Worm (Caenorhabditis elegans) whole organism, mixed stage, embryonic: ENCODE measurements around the gene adss-1.

Source experiments
- M03D4.4 ChIP-seq: sonication (generic microtip); optimal IDR thresholded peaks from 2 replicates; lab custom pipeline; 2017; ENCODE audit warnings: mild to moderate bottlenecking, missing genetic modification characterization, missing compliant biosample characterization
- bed-3 ChIP-seq: fragments of 200-800 bp; sonication (Bioruptor generic); optimal IDR thresholded peaks from 3 replicates; lab custom pipeline; 2018; ENCODE audit warnings: mild to moderate bottlenecking, missing genetic modification characterization, moderate library complexity, missing compliant biosample characterization
- blmp-1 ChIP-seq: fragments of 150-350 bp; optimal IDR thresholded peaks from 2 replicates; lab custom pipeline; 2014; ENCODE audit warnings: missing biosample characterization, missing genetic modification characterization
- ceh-39 ChIP-seq: fragments of 150-350 bp; optimal IDR thresholded peaks from 2 replicates; lab custom pipeline; 2014; ENCODE audit warnings: missing biosample characterization, missing genetic modification characterization
- ceh-43 ChIP-seq: fragments of 200-800 bp; sonication (Bioruptor generic); optimal IDR thresholded peaks from 2 replicates; lab custom pipeline; 2018; ENCODE audit warnings: mild to moderate bottlenecking, missing genetic modification characterization, moderate library complexity, missing compliant biosample characterization
- ceh-83 ChIP-seq: fragments of 200-800 bp; sonication (Bioruptor generic); optimal IDR thresholded peaks from 2 replicates; lab custom pipeline; 2018; ENCODE audit warnings: mild to moderate bottlenecking, missing genetic modification characterization, missing compliant biosample characterization
- ces-1 ChIP-seq: fragments of 150-350 bp; optimal IDR thresholded peaks from 2 replicates; lab custom pipeline; 2014; ENCODE audit warnings: missing biosample characterization, missing genetic modification reagents, missing genetic modification characterization
- cnd-1 ChIP-seq: fragments of 200-800 bp; sonication (Bioruptor generic); optimal IDR thresholded peaks from 2 replicates; lab custom pipeline; 2018; ENCODE audit warnings: mild to moderate bottlenecking, missing genetic modification characterization, missing compliant biosample characterization
- drap-1 ChIP-seq: fragments of 200-800 bp; sonication (Bioruptor generic); optimal IDR thresholded peaks from 3 replicates; lab custom pipeline; 2018; ENCODE audit warnings: mild to moderate bottlenecking, missing genetic modification characterization, missing compliant biosample characterization
- elt-1 ChIP-seq: sonication (generic microtip); optimal IDR thresholded peaks from 2 replicates; lab custom pipeline; 2017; ENCODE audit warnings: missing genetic modification characterization, mild to moderate bottlenecking, missing compliant biosample characterization, antibody characterized with exemption, moderate library complexity, borderline replicate concordance; ENCODE audit not compliant: insufficient read depth
- elt-3 ChIP-seq: fragments of 150-350 bp; optimal IDR thresholded peaks from 2 replicates; lab custom pipeline; 2014; ENCODE audit warnings: missing biosample characterization, missing genetic modification characterization
- flh-1 ChIP-seq: fragments of 200-800 bp; sonication (Bioruptor generic); optimal IDR thresholded peaks from 2 replicates; lab custom pipeline; 2018; ENCODE audit warnings: mild to moderate bottlenecking, missing genetic modification characterization, moderate library complexity, missing compliant biosample characterization
- ham-2 ChIP-seq: fragments of 200-800 bp; sonication (Bioruptor generic); optimal IDR thresholded peaks from 2 replicates; lab custom pipeline; 2018; ENCODE audit warnings: mild to moderate bottlenecking, missing genetic modification characterization, missing compliant biosample characterization
- hlh-1 ChIP-seq: fragments of 150-350 bp; optimal IDR thresholded peaks from 2 replicates; lab custom pipeline; 2014; ENCODE audit warnings: missing biosample characterization, missing genetic modification reagents, missing genetic modification characterization
- lin-13 ChIP-seq: fragments of 150-350 bp; optimal IDR thresholded peaks from 2 replicates; lab custom pipeline; 2014; ENCODE audit warnings: missing biosample characterization, missing genetic modification characterization
- lsy-2 ChIP-seq: fragments of 150-350 bp; optimal IDR thresholded peaks from 2 replicates; lab custom pipeline; 2014; ENCODE audit warnings: missing biosample characterization, missing genetic modification characterization
- mab-5 ChIP-seq: fragments of 150-350 bp; optimal IDR thresholded peaks from 2 replicates; lab custom pipeline; 2014; ENCODE audit warnings: missing biosample characterization, missing genetic modification characterization
- mep-1 ChIP-seq: fragments of 150-350 bp; optimal IDR thresholded peaks from 2 replicates; lab custom pipeline; 2017; ENCODE audit warnings: missing biosample characterization, missing genetic modification reagents, missing genetic modification characterization, inconsistent platforms
- mls-2 ChIP-seq: sonication (generic microtip); optimal IDR thresholded peaks from 2 replicates; lab custom pipeline; 2016; ENCODE audit warnings: mild to moderate bottlenecking, missing genetic modification characterization, moderate library complexity, missing compliant biosample characterization
- nhr-12 ChIP-seq: fragments of 150-350 bp; optimal IDR thresholded peaks from 2 replicates; lab custom pipeline; 2014; ENCODE audit warnings: missing biosample characterization, missing genetic modification characterization
- nhr-2 ChIP-seq: fragments of 150-350 bp; optimal IDR thresholded peaks from 2 replicates; lab custom pipeline; 2014; ENCODE audit warnings: missing biosample characterization, missing genetic modification characterization
- nhr-237 ChIP-seq: fragments of 150-350 bp; optimal IDR thresholded peaks from 2 replicates; lab custom pipeline; 2014; ENCODE audit warnings: missing biosample characterization, missing genetic modification characterization
- nhr-28 ChIP-seq: fragments of 150-350 bp; optimal IDR thresholded peaks from 2 replicates; lab custom pipeline; 2014; ENCODE audit warnings: missing biosample characterization, missing genetic modification characterization
- nhr-76 ChIP-seq: sonication (generic microtip); optimal IDR thresholded peaks from 2 replicates; lab custom pipeline; 2017; ENCODE audit warnings: missing biosample characterization, missing genetic modification characterization
- pha-4 ChIP-seq: fragments of 150-350 bp; optimal IDR thresholded peaks from 2 replicates; lab custom pipeline; 2018; ENCODE audit warnings: missing biosample characterization, missing genetic modification reagents, missing genetic modification characterization
- snpc-4 ChIP-seq: fragments of 150-350 bp; optimal IDR thresholded peaks from 2 replicates; lab custom pipeline; 2014; ENCODE audit warnings: missing biosample characterization, missing genetic modification characterization
- sptf-1 ChIP-seq: sonication (generic microtip); optimal IDR thresholded peaks from 2 replicates; lab custom pipeline; 2017; ENCODE audit warnings: mild to moderate bottlenecking, missing genetic modification characterization, moderate library complexity, missing compliant biosample characterization
- tbx-8 ChIP-seq: fragments of 200-800 bp; sonication (Bioruptor generic); optimal IDR thresholded peaks from 2 replicates; lab custom pipeline; 2018; ENCODE audit warnings: mild to moderate bottlenecking, missing genetic modification characterization, moderate library complexity, missing compliant biosample characterization
- unc-120 ChIP-seq: sonication (generic microtip); optimal IDR thresholded peaks from 2 replicates; lab custom pipeline; 2017; ENCODE audit warnings: missing genetic modification characterization, missing compliant biosample characterization; ENCODE audit not compliant: poor library complexity, severe bottlenecking
- unc-39 ChIP-seq: fragments of 150-350 bp; optimal IDR thresholded peaks from 2 replicates; lab custom pipeline; 2014; ENCODE audit warnings: missing biosample characterization, missing genetic modification characterization
- unc-62 ChIP-seq: fragments of 150-350 bp; optimal IDR thresholded peaks from 2 replicates; lab custom pipeline; 2014; ENCODE audit warnings: missing biosample characterization, missing genetic modification reagents, missing genetic modification characterization
- zip-8 ChIP-seq: fragments of 150-350 bp; optimal IDR thresholded peaks from 2 replicates; lab custom pipeline; 2014; ENCODE audit warnings: missing biosample characterization, missing genetic modification characterization
- ztf-11 ChIP-seq: fragments of 150-350 bp; optimal IDR thresholded peaks from 2 replicates; lab custom pipeline; 2014; ENCODE audit warnings: missing biosample characterization, missing genetic modification characterization

Gene adss-1

ce11 chrV:4818563-4818962, 4.7 kb downstream of the adss-1 start, which contains the start of gene ccep-97:
ccep-97 (minus strand) TSS chrV:4818663.
- no peak for TF ChIP-seq ceh-43 (GFP tag; lab: Kevin White, UChicago)

ce11 chrV:4813825-4814224, 9.4 kb downstream of the adss-1 start:
- TF ChIP-seq mab-5 (tag; lab: Kevin White, UChicago) (no peak), unc-39 (tag; lab: Kevin White, UChicago) (no peak), ztf-11 (no peak), nhr-237 (no peak), ceh-83 (GFP tag; lab: Kevin White, UChicago) (no peak), unc-120 (tag; lab: Kevin White, UChicago) (no peak), snpc-4 (tag; lab: Kevin White, UChicago) (no peak), unc-62 (GFP tag; lab: Kevin White, UChicago) (no peak), bed-3 (no peak)

ce11 chrV:4810653-4811052, 12.6 kb downstream of the adss-1 start:
- TF ChIP-seq blmp-1 (tag; lab: Kevin White, UChicago) (no peak), lsy-2 (peak; percentile 40), nhr-28 (tag; lab: Kevin White, UChicago) (no peak), mep-1 (tag; lab: Kevin White, UChicago) (peak; percentile 70), ceh-43 (GFP tag; lab: Kevin White, UChicago) (no peak), snpc-4 (tag; lab: Kevin White, UChicago) (no peak), cnd-1 (tag; lab: Kevin White, UChicago) (peak; percentile 35), flh-1 (GFP tag; lab: Kevin White, UChicago) (no peak), nhr-76 (tag; lab: Kevin White, UChicago) (no peak), drap-1 (peak; percentile 50), ces-1 (peak; percentile 9), mls-2 (tag; lab: Kevin White, UChicago) (peak; percentile 25), M03D4.4 (tag; lab: Kevin White, UChicago) (peak; percentile 51), unc-120 (tag; lab: Kevin White, UChicago) (peak; percentile 19), nhr-12 (tag; lab: Kevin White, UChicago) (no peak), elt-1 (no peak), unc-62 (GFP tag; lab: Kevin White, UChicago) (no peak), pha-4 (tag; lab: Kevin White, UChicago) (peak; percentile 17), lin-13 (tag; lab: Kevin White, UChicago) (peak; percentile 56), elt-3 (tag; lab: Kevin White, UChicago) (no peak), sptf-1 (no peak), hlh-1 (tag; lab: Kevin White, UChicago) (peak; percentile 89), nhr-237 (no peak)

ce11 chrV:4806859-4807258, 16.4 kb downstream of the adss-1 start:
- TF ChIP-seq bed-3 (no peak), nhr-12 (tag; lab: Kevin White, UChicago) (no peak), sptf-1 (no peak), ham-2 (GFP tag; lab: Kevin White, UChicago) (no peak), lsy-2 (no peak), nhr-76 (tag; lab: Kevin White, UChicago) (no peak), cnd-1 (tag; lab: Kevin White, UChicago) (no peak), nhr-2 (tag; lab: Kevin White, UChicago) (no peak), zip-8 (tag; lab: Kevin White, UChicago) (no peak), elt-1 (no peak), unc-62 (GFP tag; lab: Kevin White, UChicago) (no peak), ces-1 (no peak), ceh-39 (tag; lab: Kevin White, UChicago) (no peak), nhr-237 (no peak), snpc-4 (tag; lab: Kevin White, UChicago) (no peak), nhr-28 (tag; lab: Kevin White, UChicago) (no peak), elt-3 (tag; lab: Kevin White, UChicago) (no peak), tbx-8 (no peak), hlh-1 (tag; lab: Kevin White, UChicago) (no peak), ceh-83 (GFP tag; lab: Kevin White, UChicago) (no peak)
